Fruit fly (Drosophila melanogaster): ENCODE measurements around the gene Cht11.
A peak's percentile ranks its signal among the peaks of the same experiment; 100 is the strongest.

The Cht11 gene

dm6 chrX:6863289-6863938 lies 14.1 kb upstream of the Cht11 start, which contains the start of gene CG43736 (continued):
- TF ChIP-seq trh (GFP tag; optimal IDR thresholded peaks at IDR 0.05) = peak; percentile 86
- 0 out of 2 replicates have a peak, but pooled peaks have one; percentile 12 for TF ChIP-seq sim (GFP tag; IDR thresholded peaks at IDR 0.05)
- peak; percentile 83 for TF ChIP-seq CG2202 (tag; optimal IDR thresholded peaks at IDR 0.05)
- peak; percentile 98 for TF ChIP-seq CG8924 (tag; optimal IDR thresholded peaks at IDR 0.05)
- no peak for TF ChIP-seq Bgb (GFP tag; IDR thresholded peaks at IDR 0.05; ENCODE audit: partially characterized antibody)
- TF ChIP-seq CoRest (tag; optimal IDR thresholded peaks at IDR 0.05) = peak; percentile 99
- peak; percentile 84 to 94 for TF ChIP-seq Pdp1 (GFP tag; optimal IDR thresholded peaks at IDR 0.05)
- TF ChIP-seq CG10321 (GFP tag; IDR thresholded peaks at IDR 0.05) = 0 out of 2 replicates have a peak, but pooled peaks have one; percentile 46
- peak; percentile 84 for TF ChIP-seq H2.0 (GFP tag; IDR thresholded peaks at IDR 0.05)
- TF ChIP-seq tap (tag; optimal IDR thresholded peaks at IDR 0.05) = peak; percentile 98
- peak; percentile 93 for TF ChIP-seq CG18619 (GFP tag; optimal IDR thresholded peaks at IDR 0.05)
- TF ChIP-seq pnt (GFP tag; optimal IDR thresholded peaks at IDR 0.05) = peak; percentile 90
- TF ChIP-seq ro (GFP tag; IDR thresholded peaks at IDR 0.05) = peak; percentile 52; the same call in 1 of the 2 replicates
- TF ChIP-seq CG31441 (GFP tag; IDR thresholded peaks at IDR 0.05) = peak; percentile 99
- TF ChIP-seq cato (GFP tag; optimal IDR thresholded peaks at IDR 0.05; ENCODE audit: borderline replicate concordance) = peak; percentile 87
- TF ChIP-seq bbx (GFP tag; IDR thresholded peaks at IDR 0.05; ENCODE audit: partially characterized antibody) = no peak
- TF ChIP-seq NC2α (GFP tag; optimal IDR thresholded peaks at IDR 0.05) = peak; percentile 78
- peak; percentile 45 for TF ChIP-seq HmgD (GFP tag; optimal IDR thresholded peaks at IDR 0.05)
- TF ChIP-seq MTF-1 (GFP tag; optimal IDR thresholded peaks at IDR 0.05; ENCODE audit: borderline replicate concordance) = peak; percentile 90
- peak; percentile 90 for TF ChIP-seq Drgx (GFP tag; IDR thresholded peaks at IDR 0.05)
- TF ChIP-seq Abd-B (GFP tag; optimal IDR thresholded peaks at IDR 0.05) = peak; percentile 96
- peak; percentile 84 for TF ChIP-seq Nf-YB (GFP tag; optimal IDR thresholded peaks at IDR 0.05)
- TF ChIP-seq pan (optimal IDR thresholded peaks at IDR 0.05) = no peak
- peak in 1 of 2 experiments; percentile 90 for TF ChIP-seq pan (GFP tag; optimal IDR thresholded peaks at IDR 0.05 in 1 of 2, IDR thresholded peaks at IDR 0.05 in 1 of 2)
- TF ChIP-seq Meics (GFP tag; optimal IDR thresholded peaks at IDR 0.05) = peak; percentile 96
- peak; percentile 17 for TF ChIP-seq BEAF-32 (GFP tag; optimal IDR thresholded peaks at IDR 0.05)
- TF ChIP-seq exex (tag; optimal IDR thresholded peaks at IDR 0.05) = peak; percentile 79
- peak; percentile 90 for TF ChIP-seq CG8089 (GFP tag; optimal IDR thresholded peaks at IDR 0.05)
- peak; percentile 77 for TF ChIP-seq CG15514 (GFP tag; optimal IDR thresholded peaks at IDR 0.05)
- no peak for TF ChIP-seq Dref (GFP tag; IDR thresholded peaks at IDR 0.05)
- peak; percentile 92 for TF ChIP-seq Max (GFP tag; optimal IDR thresholded peaks at IDR 0.05)
- TF ChIP-seq usp (GFP tag; optimal IDR thresholded peaks at IDR 0.05) = no peak
- TF ChIP-seq CG1024 (GFP tag; IDR thresholded peaks at IDR 0.05) = peak; percentile 65
- TF ChIP-seq CG14667 (GFP tag; IDR thresholded peaks at IDR 0.05) = peak; percentile 76
- TF ChIP-seq CG14860 (GFP tag; IDR thresholded peaks at IDR 0.05; ENCODE audit: partially characterized antibody) = no peak
- TF ChIP-seq repo (GFP tag; optimal IDR thresholded peaks at IDR 0.05) = peak; percentile 84
- TF ChIP-seq Ssrp (tag; optimal IDR thresholded peaks at IDR 0.05) = peak; percentile 96
- TF ChIP-seq CG8388 (GFP tag; optimal IDR thresholded peaks at IDR 0.05) = peak; percentile 95
- peak; percentile 92 for TF ChIP-seq D19B (GFP tag; optimal IDR thresholded peaks at IDR 0.05)
- peak; percentile 96 for TF ChIP-seq CG34376 (GFP tag; optimal IDR thresholded peaks at IDR 0.05)
- TF ChIP-seq Asciz (GFP tag; optimal IDR thresholded peaks at IDR 0.05) = peak; percentile 95
- TF ChIP-seq Dip2 (GFP tag; IDR thresholded peaks at IDR 0.05) = peak; percentile 41; the same call in 1 of the 2 replicates
- peak; percentile 82 for TF ChIP-seq Nf-YA (GFP tag; IDR thresholded peaks at IDR 0.05)
- peak; percentile 87 for TF ChIP-seq emc (GFP tag; optimal IDR thresholded peaks at IDR 0.05)
- TF ChIP-seq CG17829 (tag; optimal IDR thresholded peaks at IDR 0.05) = peak; percentile 97
- no peak for TF ChIP-seq Dfd (GFP tag; optimal IDR thresholded peaks at IDR 0.05)
- peak; percentile 93 for TF ChIP-seq sug (tag; optimal IDR thresholded peaks at IDR 0.05)
- no peak for TF ChIP-seq hkb (optimal IDR thresholded peaks at IDR 0.05)
- TF ChIP-seq hkb (GFP tag; IDR thresholded peaks at IDR 0.05) = peak; percentile 87
